Worm (Caenorhabditis elegans): Measurements from ENCODE around the gene F10G2.2.
"Not testable (repeated sequence)": the region's sequence is repeated elsewhere in the genome, so short reads cannot be mapped to it uniquely, and the experiment has no call there.

Gene F10G2.2

ce11 chrV:7321915-7322314 is 9.1 kb upstream of the F10G2.2 start, which contains the start of gene F10G2.10:
Gene F10G2.10 (plus strand): TSS chrV:7322215.
- no peak for TF ChIP-seq egl-5 (tag; optimal IDR thresholded peaks at IDR 0.05)
- TF ChIP-seq hmg-11 (tag; optimal IDR thresholded peaks at IDR 0.05), result no peak

- TF ChIP-seq nhr-12 (tag; optimal IDR thresholded peaks at IDR 0.05) (no peak), ztf-11 (tag; optimal IDR thresholded peaks at IDR 0.05) (no peak), aly-2 (tag; optimal IDR thresholded peaks at IDR 0.05) (no peak), mdl-1 (tag; optimal IDR thresholded peaks at IDR 0.05) (no peak)
Measured at ce11 chrV:7325285-7325684, 5.7 kb upstream of the F10G2.2 start, which contains the start of gene srx-92. Gene srx-92 (minus strand): TSS chrV:7325385.

ce11 chrV:7326928-7327327 is 4.0 kb upstream of the F10G2.2 start, which contains the start of gene F10G2.4:
Gene F10G2.4 (plus strand): TSS chrV:7327228.
- TF ChIP-seq skn-1 (tag; optimal IDR thresholded peaks at IDR 0.05), result no peak

- TF ChIP-seq elt-2 (tag; optimal IDR thresholded peaks at IDR 0.05), result peak; percentile 2
- no peak for TF ChIP-seq ztf-4 (tag; optimal IDR thresholded peaks at IDR 0.05)
Measured at ce11 chrV:7328092-7328491, 2.9 kb upstream of the F10G2.2 start, which contains the start of gene clec-7. Gene clec-7 (plus strand): TSS chrV:7328392.

ce11 chrV:7332253-7332652 is 1.3 kb downstream of the F10G2.2 start, which contains the start of gene F10G2.1:
Gene F10G2.1 (plus strand): TSS chrV:7332553.
- no peak for TF ChIP-seq nhr-12 (tag; optimal IDR thresholded peaks at IDR 0.05)
- no peak for TF ChIP-seq eor-1 (tag; optimal IDR thresholded peaks at IDR 0.05)

ce11 chrV:7337218-7337617 is 6.2 kb downstream of the F10G2.2 start, which contains the start of gene F10G2.7:
Gene F10G2.7 (minus strand): TSS chrV:7337318.
- TF ChIP-seq pqm-1 (tag; optimal IDR thresholded peaks at IDR 0.05); lsy-12 (tag; optimal IDR thresholded peaks at IDR 0.05); sea-2 (GFP tag; optimal IDR thresholded peaks at IDR 0.05): not testable (repeated sequence)

ce11 chrV:7339831-7340230 is 8.9 kb downstream of the F10G2.2 start, which contains the start of gene srh-187:
Gene srh-187 (minus strand): TSS chrV:7339931.
- TF ChIP-seq unc-62 (GFP tag; optimal IDR thresholded peaks at IDR 0.05) (no peak), nhr-76 (tag; optimal IDR thresholded peaks at IDR 0.05) (no peak), elt-1 (tag; optimal IDR thresholded peaks at IDR 0.05) (no peak), egl-27 (tag; optimal IDR thresholded peaks at IDR 0.05) (no peak), aly-2 (tag; optimal IDR thresholded peaks at IDR 0.05) (no peak), mml-1 (tag; optimal IDR thresholded peaks at IDR 0.05) (no peak), tbx-2 (tag; optimal IDR thresholded peaks at IDR 0.05) (no peak), nhr-28 (tag; optimal IDR thresholded peaks at IDR 0.05) (no peak), ceh-28 (tag; optimal IDR thresholded peaks at IDR 0.05) (no peak), unc-39 (tag; optimal IDR thresholded peaks at IDR 0.05) (no peak)

- TF ChIP-seq nhr-25 (tag; optimal IDR thresholded peaks at IDR 0.05) (peak; percentile 43), egl-5 (tag; optimal IDR thresholded peaks at IDR 0.05) (no peak)
Measured at ce11 chrV:7341942-7342341, 11.0 kb downstream of the F10G2.2 start, which contains the start of the genes nhr-263 and nhr-148. Gene nhr-263 (minus strand): TSS chrV:7342042. Gene nhr-148 (plus strand): TSS chrV:7342156.

ce11 chrV:7343522-7343921 is 12.6 kb downstream of the F10G2.2 start, which contains the start of gene srh-244:
Gene srh-244 (plus strand): TSS chrV:7343822.
- no peak for TF ChIP-seq jun-1 (tag; optimal IDR thresholded peaks at IDR 0.05)
- TF ChIP-seq unc-62 (GFP tag; optimal IDR thresholded peaks at IDR 0.05), result no peak

ce11 chrV:7345494-7345893 is 14.5 kb downstream of the F10G2.2 start, which contains the start of gene nhr-147:
Gene nhr-147 (plus strand): TSS chrV:7345794.
- TF ChIP-seq lin-39, ceh-9, unc-39 (tag; optimal IDR thresholded peaks at IDR 0.05): not testable (repeated sequence)

All from whole organism, L3 larva.